Fruit fly (Drosophila melanogaster): Measurements from ENCODE around the gene CG17364.

DNA sequence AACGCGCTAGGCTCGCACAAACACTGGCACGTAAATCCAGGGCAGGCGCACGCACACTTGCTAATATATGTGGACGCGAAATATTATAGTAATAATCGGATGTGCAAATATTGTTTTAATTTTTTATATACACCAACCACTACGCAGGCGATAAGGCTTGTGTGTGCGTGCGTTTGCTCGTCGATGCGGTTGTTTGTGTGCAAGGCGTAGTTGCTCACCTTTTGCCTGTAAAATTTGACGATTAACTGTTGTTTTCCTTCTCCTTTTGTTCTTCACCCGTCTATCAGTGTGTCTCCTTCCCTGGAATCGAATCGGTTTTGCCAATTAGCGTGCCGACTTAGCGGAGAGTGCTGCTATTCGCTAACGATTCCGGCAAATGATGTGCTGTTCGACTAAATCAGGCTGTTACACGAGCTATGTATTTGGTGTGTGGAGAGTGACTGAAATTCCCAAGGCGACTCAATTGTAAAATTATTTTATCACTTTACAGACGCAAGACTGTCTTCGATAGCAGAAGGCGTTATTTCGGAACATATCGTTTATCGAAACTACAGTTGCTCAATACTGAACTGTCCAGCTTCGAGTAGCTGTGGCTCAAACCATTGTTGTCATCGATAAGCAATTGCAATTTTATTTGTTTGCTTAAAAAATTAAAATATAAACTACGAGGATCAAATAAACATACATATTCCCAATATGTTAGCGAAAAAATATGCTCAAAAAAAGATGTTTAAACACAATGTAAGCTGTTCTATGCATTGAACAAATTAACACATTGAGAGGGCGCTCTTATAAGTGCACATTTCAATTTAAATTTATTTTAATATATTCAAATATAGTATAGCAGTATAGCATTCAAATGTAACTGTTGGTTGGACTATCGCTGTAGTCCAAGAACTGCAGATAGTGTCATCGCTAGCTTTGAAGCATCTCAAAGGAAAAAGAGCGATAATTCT, 38.2 kb upstream of the CG17364 start, which contains the start of the genes CG6650 and endos:
- TF ChIP-seq CG5204 (GFP tag; optimal IDR thresholded peaks at IDR 0.05) (no peak), CG7101 (tag; optimal IDR thresholded peaks at IDR 0.05) (peak; percentile 81), cnc (optimal IDR thresholded peaks at IDR 0.05) (no peak), kay (GFP tag; ENCODE audit: borderline replicate concordance) (no peak), CG1620 (GFP tag; optimal IDR thresholded peaks at IDR 0.05) (peak; percentile 52), Clk (GFP tag; optimal IDR thresholded peaks at IDR 0.05) (peak; percentile 63), cic (GFP tag; optimal IDR thresholded peaks at IDR 0.05) (peak; percentile 94), Mnt (GFP tag; optimal IDR thresholded peaks at IDR 0.05) (peak; percentile 82)

Data from whole organism, adult.